Worm (Caenorhabditis elegans) whole organism, young adult: ENCODE measurements around the gene plk-1.

Experiments
- B0019.2 ChIP-seq: fragments of 200-800 bp; sonication (Bioruptor generic); conservative IDR thresholded peaks from 2 replicates; pipeline ENCODE4 v1.3.6; 2022; ENCODE audit warnings: missing genetic modification reagents, missing genetic modification characterization, missing compliant biosample characterization
- B0035.1 ChIP-seq: sonication (generic microtip); optimal IDR thresholded peaks from 2 replicates; lab custom pipeline; 2016; ENCODE audit warnings: missing genetic modification characterization, mild to moderate bottlenecking, missing compliant biosample characterization, missing genotype, missing genetic modification reagents
- B0336.3 ChIP-seq: fragments of 200-800 bp; sonication (Bioruptor generic); IDR thresholded peaks from 2 replicates; pipeline ENCODE4 v1.3.6; 2022; ENCODE audit warnings: missing genetic modification characterization, missing compliant biosample characterization
- C06A6.2 ChIP-seq: fragments of 200-800 bp; sonication (Bioruptor generic); conservative IDR thresholded peaks from 2 replicates; pipeline ENCODE4 v1.3.6; 2022; ENCODE audit warnings: missing genetic modification characterization, missing compliant biosample characterization
- F10E7.11 ChIP-seq: sonication (generic microtip); optimal IDR thresholded peaks from 2 replicates; lab custom pipeline; 2017; ENCODE audit warnings: mild to moderate bottlenecking, missing genetic modification characterization, moderate library complexity, missing compliant biosample characterization
- F22D6.2 ChIP-seq: sonication (generic microtip); optimal IDR thresholded peaks from 2 replicates; lab custom pipeline; 2016; ENCODE audit warnings: mild to moderate bottlenecking, missing genetic modification characterization, missing compliant biosample characterization
- F37B4.10 ChIP-seq: fragments of 200-800 bp; sonication (Bioruptor generic); IDR thresholded peaks from 2 replicates; pipeline ENCODE4 v1.3.6; 2022; ENCODE audit warnings: missing genetic modification characterization, missing compliant biosample characterization
- F49E8.2 ChIP-seq: sonication (generic microtip); optimal IDR thresholded peaks from 3 replicates; lab custom pipeline; 2017; ENCODE audit warnings: missing genetic modification characterization, mild to moderate bottlenecking, missing compliant biosample characterization, antibody characterized with exemption, moderate library complexity; ENCODE audit not compliant: insufficient read depth
- F52B5.7 ChIP-seq: sonication (generic microtip); optimal IDR thresholded peaks from 2 replicates; lab custom pipeline; 2016; ENCODE audit warnings: mild to moderate bottlenecking, missing genetic modification characterization, missing compliant biosample characterization
- F57A8.1 ChIP-seq: fragments of 200-800 bp; sonication (Bioruptor generic); optimal IDR thresholded peaks from 2 replicates; lab custom pipeline; 2018; ENCODE audit warnings: mild to moderate bottlenecking, missing genetic modification characterization, moderate library complexity, missing compliant biosample characterization
- F57C9.4 ChIP-seq: sonication (generic microtip); optimal IDR thresholded peaks from 2 replicates; lab custom pipeline; 2017; ENCODE audit warnings: mild to moderate bottlenecking, missing genetic modification characterization, missing compliant biosample characterization
- K11D2.4 ChIP-seq: fragments of 200-800 bp; sonication (Bioruptor generic); IDR thresholded peaks from 2 replicates; pipeline ENCODE4 v1.3.6; 2022; ENCODE audit warnings: missing genetic modification reagents, missing genetic modification characterization, missing compliant biosample characterization
- Y53F4B.3 ChIP-seq: fragments of 200-800 bp; sonication (Bioruptor generic); IDR thresholded peaks from 2 replicates; pipeline ENCODE4 v1.3.6; 2022; ENCODE audit warnings: missing genetic modification reagents, missing genetic modification characterization, missing compliant biosample characterization
- akir-1 ChIP-seq: fragments of 200-800 bp; sonication (Bioruptor generic); optimal IDR thresholded peaks from 2 replicates; lab custom pipeline; 2018; ENCODE audit warnings: mild to moderate bottlenecking, missing genetic modification characterization, moderate library complexity, missing compliant biosample characterization
- aptf-2 ChIP-seq: fragments of 200-800 bp; sonication (Bioruptor generic); conservative IDR thresholded peaks from 2 replicates; pipeline ENCODE4 v1.3.6; 2022; ENCODE audit warnings: missing genetic modification reagents, missing genetic modification characterization, missing compliant biosample characterization
- ccch-3 ChIP-seq: fragments of 200-800 bp; sonication (Bioruptor generic); optimal IDR thresholded peaks from 2 replicates; lab custom pipeline; 2018; ENCODE audit warnings: mild to moderate bottlenecking, missing genetic modification characterization, missing compliant biosample characterization
- cebp-2 ChIP-seq: fragments of 200-800 bp; sonication (Bioruptor generic); IDR thresholded peaks from 2 replicates; pipeline ENCODE4 v1.3.6; 2022; ENCODE audit warnings: missing genetic modification characterization, missing compliant biosample characterization
- ceh-27 ChIP-seq: fragments of 200-800 bp; sonication (Bioruptor generic); optimal IDR thresholded peaks from 2 replicates; lab custom pipeline; 2018; ENCODE audit warnings: mild to moderate bottlenecking, missing genetic modification characterization, moderate library complexity, missing compliant biosample characterization
- ceh-58 ChIP-seq: fragments of 200-800 bp; sonication (Bioruptor generic); IDR thresholded peaks from 2 replicates; pipeline ENCODE4 v1.3.6; 2022; ENCODE audit warnings: missing genetic modification characterization, missing compliant biosample characterization
- die-1 ChIP-seq: sonication (generic microtip); optimal IDR thresholded peaks from 2 replicates; lab custom pipeline; 2016; ENCODE audit warnings: missing genotype, mild to moderate bottlenecking, missing genetic modification characterization, missing compliant biosample characterization
- dox-1 ChIP-seq: fragments of 200-800 bp; sonication (Bioruptor generic); IDR thresholded peaks from 2 replicates; pipeline ENCODE4 v1.3.6; 2022; ENCODE audit warnings: missing genetic modification reagents, missing genetic modification characterization, missing compliant biosample characterization
- ekl-4 ChIP-seq: fragments of 200-800 bp; sonication (Bioruptor generic); IDR thresholded peaks from 2 replicates; pipeline ENCODE4 v1.3.6; 2022; ENCODE audit warnings: missing genetic modification reagents, missing genetic modification characterization, missing compliant biosample characterization
- ets-4 ChIP-seq: fragments of 200-800 bp; sonication (Bioruptor generic); optimal IDR thresholded peaks from 2 replicates; lab custom pipeline; 2018; ENCODE audit warnings: mild to moderate bottlenecking, missing genetic modification characterization, missing compliant biosample characterization
- fkh-3 ChIP-seq: sonication (generic microtip); optimal IDR thresholded peaks from 2 replicates; lab custom pipeline; 2016; ENCODE audit warnings: mild to moderate bottlenecking, missing genetic modification characterization, missing compliant biosample characterization
- him-1 ChIP-seq: sonication (generic microtip); optimal IDR thresholded peaks from 2 replicates; lab custom pipeline; 2016; ENCODE audit warnings: missing genotype, missing genetic modification reagents, missing genetic modification characterization, missing compliant biosample characterization
- lag-1 ChIP-seq: fragments of 200-800 bp; sonication (Bioruptor generic); IDR thresholded peaks from 2 replicates; pipeline ENCODE4 v1.3.6; 2022; ENCODE audit warnings: missing genetic modification reagents, missing genetic modification characterization, missing compliant biosample characterization
- let-526 ChIP-seq: fragments of 200-800 bp; sonication (Bioruptor generic); IDR thresholded peaks from 2 replicates; pipeline ENCODE4 v1.3.6; 2022; ENCODE audit warnings: missing genetic modification reagents, missing genetic modification characterization, missing compliant biosample characterization
- lsl-1 ChIP-seq: fragments of 200-800 bp; sonication (Bioruptor generic); optimal IDR thresholded peaks from 2 replicates; lab custom pipeline; 2018; ENCODE audit warnings: mild to moderate bottlenecking, missing genetic modification characterization, moderate library complexity, missing compliant biosample characterization
- madf-10 ChIP-seq: sonication (generic microtip); optimal IDR thresholded peaks from 2 replicates; lab custom pipeline; 2016; ENCODE audit warnings: mild to moderate bottlenecking, missing genetic modification characterization, missing compliant biosample characterization
- madf-3 ChIP-seq: fragments of 200-800 bp; sonication (Bioruptor generic); IDR thresholded peaks from 2 replicates; pipeline ENCODE4 v1.3.6; 2022; ENCODE audit warnings: missing genetic modification reagents, missing genetic modification characterization, missing compliant biosample characterization
- mel-28 ChIP-seq: sonication (generic microtip); optimal IDR thresholded peaks from 2 replicates; lab custom pipeline; 2016; ENCODE audit warnings: borderline replicate concordance, mild to moderate bottlenecking, missing genetic modification characterization, missing compliant biosample characterization
- mxl-1 ChIP-seq: sonication (generic microtip); optimal IDR thresholded peaks from 2 replicates; lab custom pipeline; 2016; ENCODE audit warnings: missing genetic modification characterization, missing compliant biosample characterization
- nhr-27 ChIP-seq: fragments of 200-800 bp; sonication (Bioruptor generic); optimal IDR thresholded peaks from 2 replicates; lab custom pipeline; 2018; ENCODE audit warnings: mild to moderate bottlenecking, missing genetic modification characterization, moderate library complexity, missing compliant biosample characterization
- pbrm-1 ChIP-seq: fragments of 200-800 bp; sonication (Bioruptor generic); IDR thresholded peaks from 2 replicates; pipeline ENCODE4 v1.3.6; 2022; ENCODE audit warnings: missing genetic modification reagents, missing genetic modification characterization, missing compliant biosample characterization
- pha-4 ChIP-seq: fragments of 150-350 bp; sonication (generic microtip); optimal IDR thresholded peaks from 2 replicates; lab custom pipeline; 2014; ENCODE audit warnings: missing biosample characterization, missing genetic modification reagents, missing genetic modification characterization
- snpc-1.3 ChIP-seq: sonication (generic microtip); optimal IDR thresholded peaks from 2 replicates; lab custom pipeline; 2017; ENCODE audit warnings: missing genetic modification characterization, mild to moderate bottlenecking, missing compliant biosample characterization, antibody characterized with exemption, moderate library complexity, missing genotype, missing genetic modification reagents; ENCODE audit not compliant: insufficient read depth
- snpc-3.4 ChIP-seq: sonication (generic microtip); optimal IDR thresholded peaks from 2 replicates; lab custom pipeline; 2017; ENCODE audit warnings: missing genetic modification characterization, mild to moderate bottlenecking, missing compliant biosample characterization, antibody characterized with exemption, moderate library complexity, missing genotype, missing genetic modification reagents
- tlf-1 ChIP-seq: fragments of 200-800 bp; sonication (Bioruptor generic); optimal IDR thresholded peaks from 2 replicates; lab custom pipeline; 2018; ENCODE audit warnings: mild to moderate bottlenecking, missing genetic modification characterization, missing compliant biosample characterization
- unc-62 ChIP-seq: fragments of 150-350 bp; optimal IDR thresholded peaks from 2 replicates; lab custom pipeline; 2014; ENCODE audit warnings: missing biosample characterization, missing genetic modification reagents, missing genetic modification characterization
- ztf-18 ChIP-seq: sonication (generic microtip); optimal IDR thresholded peaks from 2 replicates; lab custom pipeline; 2016; ENCODE audit warnings: missing genotype, mild to moderate bottlenecking, missing genetic modification characterization, missing compliant biosample characterization
- ztf-25 ChIP-seq: fragments of 200-800 bp; sonication (Bioruptor generic); IDR thresholded peaks from 2 replicates; pipeline ENCODE4 v1.3.6; 2022; ENCODE audit warnings: missing genetic modification reagents, missing genetic modification characterization, missing compliant biosample characterization
- ztf-3 ChIP-seq: fragments of 200-800 bp; sonication (Bioruptor generic); optimal IDR thresholded peaks from 2 replicates; lab custom pipeline; 2018; ENCODE audit warnings: mild to moderate bottlenecking, missing genetic modification characterization, missing compliant biosample characterization

Gene plk-1

ce11 chrIII:8109459-8110057, 8.4 kb downstream of the plk-1 start (continued):
- TF ChIP-seq unc-62 (no peak), F52B5.7 (tag; lab: Kevin White, UChicago) (peak; percentile 47), snpc-1.3 (tag; lab: Kevin White, UChicago) (peak; percentile 69), B0035.1 (peak; percentile 62), ztf-3 (GFP tag; lab: Kevin White, UChicago) (no peak), F57A8.1 (GFP tag; lab: Kevin White, UChicago) (peak; percentile 40), K11D2.4 (GFP tag; lab: Robert Waterston, UW) (peak; percentile 61), mxl-1 (tag; lab: Kevin White, UChicago) (peak; percentile 87), ets-4 (GFP tag; lab: Kevin White, UChicago) (peak; percentile 65), B0336.3 (peak; percentile 54; the same call in 1 of the 2 replicates), ceh-58 (no peak), dox-1 (GFP tag; lab: Robert Waterston, UW) (peak; percentile 89), fkh-3 (tag; lab: Kevin White, UChicago) (peak; percentile 42), F10E7.11 (tag; lab: Kevin White, UChicago) (peak; percentile 30), C06A6.2 (GFP tag; lab: Robert Waterston, UW) (0 out of 2 replicates have a peak, but pooled peaks have one; percentile 18), aptf-2 (GFP tag; lab: Robert Waterston, UW) (no peak), F22D6.2 (tag; lab: Kevin White, UChicago) (peak; percentile 17), B0019.2 (GFP tag; lab: Robert Waterston, UW) (0 out of 2 replicates have a peak, but pooled peaks have one; percentile 46), pha-4 (tag; lab: Kevin White, UChicago) (no peak), Y53F4B.3 (GFP tag; lab: Robert Waterston, UW) (peak; percentile 64), akir-1 (GFP tag; lab: Kevin White, UChicago) (peak; percentile 38), pbrm-1 (GFP tag; lab: Robert Waterston, UW) (peak; percentile 85), snpc-3.4 (tag; lab: Kevin White, UChicago) (peak; percentile 89), madf-3 (GFP tag; lab: Robert Waterston, UW) (no peak), die-1 (tag; lab: Kevin White, UChicago) (peak; percentile 92), lsl-1 (GFP tag; lab: Kevin White, UChicago) (peak; percentile 57), F49E8.2 (tag; lab: Kevin White, UChicago) (peak; percentile 65), mel-28 (tag; lab: Kevin White, UChicago) (no peak), ztf-25 (GFP tag; lab: Robert Waterston, UW) (peak; percentile 83), ztf-18 (tag; lab: Kevin White, UChicago) (peak; percentile 77), ccch-3 (no peak), cebp-2 (GFP tag; lab: Robert Waterston, UW) (0 out of 2 replicates have a peak, but pooled peaks have one; percentile 83), madf-10 (tag; lab: Kevin White, UChicago) (peak; percentile 63), ekl-4 (GFP tag; lab: Robert Waterston, UW) (peak; percentile 72), him-1 (peak; percentile 100), nhr-27 (no peak), ceh-27 (GFP tag; lab: Kevin White, UChicago) (peak; percentile 89), let-526 (GFP tag; lab: Robert Waterston, UW) (no peak), lag-1 (GFP tag; lab: Robert Waterston, UW) (no peak), F37B4.10 (no peak), tlf-1 (GFP tag; lab: Kevin White, UChicago) (peak; percentile 33), F57C9.4 (no peak)
